Worm (Caenorhabditis elegans) whole organism, young adult: ENCODE results near the gene Y53G8AM.8.

Experiments
- B0035.1 ChIP-seq: sonication (generic microtip); optimal IDR thresholded peaks from 2 replicates; lab custom pipeline; 2016; ENCODE audit warnings: missing genetic modification characterization, mild to moderate bottlenecking, missing compliant biosample characterization, missing genotype, missing genetic modification reagents
- B0261.1 ChIP-seq: sonication (generic microtip); optimal IDR thresholded peaks from 2 replicates; lab custom pipeline; 2016; ENCODE audit warnings: mild to moderate bottlenecking, missing genetic modification characterization, moderate library complexity, missing compliant biosample characterization
- C06A6.2 ChIP-seq: fragments of 200-800 bp; sonication (Bioruptor generic); conservative IDR thresholded peaks from 2 replicates; pipeline ENCODE4 v1.3.6; 2022; ENCODE audit warnings: missing genetic modification characterization, missing compliant biosample characterization
- C17E4.6 ChIP-seq: fragments of 200-800 bp; sonication (Bioruptor generic); IDR thresholded peaks from 2 replicates; pipeline ENCODE4 v1.3.6; 2022; ENCODE audit warnings: missing genetic modification reagents, missing genetic modification characterization, missing compliant biosample characterization
- F49E8.2 ChIP-seq: sonication (generic microtip); optimal IDR thresholded peaks from 3 replicates; lab custom pipeline; 2017; ENCODE audit warnings: missing genetic modification characterization, mild to moderate bottlenecking, missing compliant biosample characterization, antibody characterized with exemption, moderate library complexity; ENCODE audit not compliant: insufficient read depth
- K12H6.12 ChIP-seq: fragments of 200-800 bp; sonication (Bioruptor generic); optimal IDR thresholded peaks from 2 replicates; lab custom pipeline; 2018; ENCODE audit warnings: mild to moderate bottlenecking, missing genetic modification characterization, missing compliant biosample characterization
- T07F8.4 ChIP-seq: sonication (generic microtip); optimal IDR thresholded peaks from 2 replicates; lab custom pipeline; 2016; ENCODE audit warnings: mild to moderate bottlenecking, missing genetic modification characterization, moderate library complexity, missing compliant biosample characterization
- Y53F4B.3 ChIP-seq: fragments of 200-800 bp; sonication (Bioruptor generic); IDR thresholded peaks from 2 replicates; pipeline ENCODE4 v1.3.6; 2022; ENCODE audit warnings: missing genetic modification reagents, missing genetic modification characterization, missing compliant biosample characterization
- atf-7 ChIP-seq: sonication (generic microtip); optimal IDR thresholded peaks from 2 replicates; lab custom pipeline; 2017; ENCODE audit warnings: mild to moderate bottlenecking, missing genetic modification characterization, missing compliant biosample characterization
- attf-5 ChIP-seq: fragments of 200-800 bp; sonication (Bioruptor generic); optimal IDR thresholded peaks from 2 replicates; lab custom pipeline; 2018; ENCODE audit warnings: mild to moderate bottlenecking, missing genetic modification characterization, missing compliant biosample characterization
- ceh-40 ChIP-seq: fragments of 200-800 bp; sonication (Bioruptor generic); IDR thresholded peaks from 2 replicates; pipeline ENCODE4 v1.3.6; 2022; ENCODE audit warnings: missing genetic modification characterization, missing compliant biosample characterization
- chd-7 ChIP-seq: sonication (generic microtip); optimal IDR thresholded peaks from 2 replicates; lab custom pipeline; 2016; ENCODE audit warnings: mild to moderate bottlenecking, missing genetic modification characterization, moderate library complexity, missing compliant biosample characterization
- die-1 ChIP-seq: sonication (generic microtip); optimal IDR thresholded peaks from 2 replicates; lab custom pipeline; 2016; ENCODE audit warnings: missing genotype, mild to moderate bottlenecking, missing genetic modification characterization, missing compliant biosample characterization
- dox-1 ChIP-seq: fragments of 200-800 bp; sonication (Bioruptor generic); IDR thresholded peaks from 2 replicates; pipeline ENCODE4 v1.3.6; 2022; ENCODE audit warnings: missing genetic modification reagents, missing genetic modification characterization, missing compliant biosample characterization
- ekl-4 ChIP-seq: fragments of 200-800 bp; sonication (Bioruptor generic); IDR thresholded peaks from 2 replicates; pipeline ENCODE4 v1.3.6; 2022; ENCODE audit warnings: missing genetic modification reagents, missing genetic modification characterization, missing compliant biosample characterization
- fkh-3 ChIP-seq: sonication (generic microtip); optimal IDR thresholded peaks from 2 replicates; lab custom pipeline; 2016; ENCODE audit warnings: mild to moderate bottlenecking, missing genetic modification characterization, missing compliant biosample characterization
- hmg-1.2 ChIP-seq: fragments of 200-800 bp; sonication (Bioruptor generic); IDR thresholded peaks from 2 replicates; pipeline ENCODE4 v1.3.6; 2022; ENCODE audit warnings: missing genetic modification reagents, missing genetic modification characterization, missing compliant biosample characterization
- hmg-20 ChIP-seq: fragments of 200-800 bp; sonication (Bioruptor generic); IDR thresholded peaks from 2 replicates; pipeline ENCODE4 v1.3.6; 2022; ENCODE audit warnings: missing genetic modification reagents, missing genetic modification characterization, missing compliant biosample characterization
- hrde-1 ChIP-seq: sonication (generic microtip); optimal IDR thresholded peaks from 2 replicates; lab custom pipeline; 2016; ENCODE audit warnings: missing genetic modification characterization, mild to moderate bottlenecking, missing compliant biosample characterization, moderate library complexity, missing genotype, missing genetic modification reagents, borderline replicate concordance
- hsf-1 ChIP-seq: fragments of 200-800 bp; sonication (Bioruptor generic); IDR thresholded peaks from 2 replicates; pipeline ENCODE4 v1.3.6; 2022; ENCODE audit warnings: missing genetic modification reagents, missing genetic modification characterization, missing compliant biosample characterization
- lag-1 ChIP-seq: fragments of 200-800 bp; sonication (Bioruptor generic); IDR thresholded peaks from 2 replicates; pipeline ENCODE4 v1.3.6; 2022; ENCODE audit warnings: missing genetic modification reagents, missing genetic modification characterization, missing compliant biosample characterization
- lin-54 ChIP-seq: fragments of 200-800 bp; sonication (Bioruptor generic); optimal IDR thresholded peaks from 2 replicates; lab custom pipeline; 2018; ENCODE audit warnings: mild to moderate bottlenecking, missing genetic modification characterization, missing compliant biosample characterization
- lsl-1 ChIP-seq: fragments of 200-800 bp; sonication (Bioruptor generic); optimal IDR thresholded peaks from 2 replicates; lab custom pipeline; 2018; ENCODE audit warnings: mild to moderate bottlenecking, missing genetic modification characterization, moderate library complexity, missing compliant biosample characterization
- mes-4 ChIP-seq: sonication (generic microtip); optimal IDR thresholded peaks from 2 replicates; lab custom pipeline; 2016; ENCODE audit warnings: missing genotype, missing genetic modification characterization, missing compliant biosample characterization
- mxl-1 ChIP-seq: sonication (generic microtip); optimal IDR thresholded peaks from 2 replicates; lab custom pipeline; 2016; ENCODE audit warnings: missing genetic modification characterization, missing compliant biosample characterization
- nfya-2 ChIP-seq: fragments of 200-800 bp; sonication (Bioruptor generic); IDR thresholded peaks from 2 replicates; pipeline ENCODE4 v1.3.6; 2022; ENCODE audit warnings: missing genetic modification reagents, missing genetic modification characterization, missing compliant biosample characterization
- nhr-120 ChIP-seq: fragments of 200-800 bp; sonication (Bioruptor generic); IDR thresholded peaks from 2 replicates; pipeline ENCODE4 v1.3.6; 2022; ENCODE audit warnings: missing genetic modification characterization, missing compliant biosample characterization
- nhr-179 ChIP-seq: sonication (generic microtip); optimal IDR thresholded peaks from 2 replicates; lab custom pipeline; 2016; ENCODE audit warnings: mild to moderate bottlenecking, missing genetic modification characterization, missing compliant biosample characterization
- nhr-80 ChIP-seq: sonication (generic microtip); optimal IDR thresholded peaks from 2 replicates; lab custom pipeline; 2016; ENCODE audit warnings: missing genetic modification characterization, missing compliant biosample characterization
- nhr-90 ChIP-seq: sonication (generic microtip); optimal IDR thresholded peaks from 2 replicates; lab custom pipeline; 2016; ENCODE audit warnings: missing genotype, mild to moderate bottlenecking, missing genetic modification characterization, missing compliant biosample characterization
- pbrm-1 ChIP-seq: fragments of 200-800 bp; sonication (Bioruptor generic); IDR thresholded peaks from 2 replicates; pipeline ENCODE4 v1.3.6; 2022; ENCODE audit warnings: missing genetic modification reagents, missing genetic modification characterization, missing compliant biosample characterization
- rcor-1 ChIP-seq: fragments of 200-800 bp; sonication (Bioruptor generic); IDR thresholded peaks from 2 replicates; pipeline ENCODE4 v1.3.6; 2022; ENCODE audit warnings: missing genetic modification reagents, missing genetic modification characterization, missing compliant biosample characterization
- sptf-2 ChIP-seq: fragments of 200-800 bp; sonication (Bioruptor generic); optimal IDR thresholded peaks from 2 replicates; lab custom pipeline; 2018; ENCODE audit warnings: mild to moderate bottlenecking, missing genetic modification characterization, missing compliant biosample characterization
- tlf-1 ChIP-seq: fragments of 200-800 bp; sonication (Bioruptor generic); optimal IDR thresholded peaks from 2 replicates; lab custom pipeline; 2018; ENCODE audit warnings: mild to moderate bottlenecking, missing genetic modification characterization, missing compliant biosample characterization
- unc-62 ChIP-seq: fragments of 150-350 bp; optimal IDR thresholded peaks from 2 replicates; lab custom pipeline; 2014; ENCODE audit warnings: missing biosample characterization, missing genetic modification reagents, missing genetic modification characterization
- zim-3 ChIP-seq: sonication (generic microtip); optimal IDR thresholded peaks from 2 replicates; lab custom pipeline; 2017; ENCODE audit warnings: mild to moderate bottlenecking, missing genetic modification characterization, moderate library complexity, missing compliant biosample characterization
- ztf-18 ChIP-seq: sonication (generic microtip); optimal IDR thresholded peaks from 2 replicates; lab custom pipeline; 2016; ENCODE audit warnings: missing genotype, mild to moderate bottlenecking, missing genetic modification characterization, missing compliant biosample characterization
- ztf-25 ChIP-seq: fragments of 200-800 bp; sonication (Bioruptor generic); IDR thresholded peaks from 2 replicates; pipeline ENCODE4 v1.3.6; 2022; ENCODE audit warnings: missing genetic modification reagents, missing genetic modification characterization, missing compliant biosample characterization

Gene Y53G8AM.8

DNA sequence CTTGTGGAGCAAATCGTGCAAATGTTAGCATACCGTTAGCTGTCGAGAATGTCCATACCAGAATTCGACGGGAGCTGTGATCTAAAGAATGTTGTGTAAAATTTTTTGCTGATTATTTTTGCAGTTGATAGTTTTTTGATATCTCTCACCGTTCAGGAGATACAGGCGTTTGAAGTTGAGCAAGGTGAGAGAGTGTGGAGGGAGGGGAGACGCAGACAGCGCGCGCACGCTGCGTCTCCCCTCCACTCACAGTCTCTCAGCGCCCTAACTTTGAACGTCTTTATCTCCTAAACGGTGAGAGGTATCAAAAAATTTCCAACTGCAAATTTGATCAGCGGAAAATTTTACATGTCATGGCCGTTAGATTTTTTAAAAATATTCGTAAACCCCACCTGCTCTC, 23.5 kb downstream of the Y53G8AM.8 start:
- no peak for TF ChIP-seq nfya-2 (GFP tag; lab: Robert Waterston, UW)
- TF ChIP-seq hmg-1.2 (GFP tag; lab: Robert Waterston, UW) = peak; percentile 88

DNA sequence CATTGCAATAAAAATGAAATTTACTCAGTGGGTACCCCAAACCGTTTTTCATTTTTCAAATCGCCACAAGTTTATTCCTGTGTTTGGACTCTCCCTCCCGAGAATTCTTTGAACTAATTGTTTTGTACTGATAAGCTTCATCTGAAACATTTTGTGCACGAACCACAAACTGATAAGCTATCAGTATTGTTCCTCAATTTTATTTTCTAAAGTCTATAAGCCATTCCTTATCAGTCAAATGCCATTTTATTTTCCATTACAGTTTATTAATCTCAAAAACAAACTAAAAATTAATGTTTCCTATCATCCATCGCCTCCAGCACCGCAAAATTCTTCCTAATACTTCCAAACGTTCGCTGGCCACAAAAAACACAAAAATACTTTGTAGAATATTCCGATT, 24.8 kb downstream of the Y53G8AM.8 start:
- TF ChIP-seq fkh-3 (tag; lab: Kevin White, UChicago) (no peak), chd-7 (no peak), K12H6.12 (no peak), mxl-1 (tag; lab: Kevin White, UChicago) (no peak), nhr-90 (tag; lab: Kevin White, UChicago) (no peak), hmg-20 (GFP tag; lab: Robert Waterston, UW) (no peak), dox-1 (0 out of 2 replicates have a peak, but pooled peaks have one; percentile 12), ztf-25 (GFP tag; lab: Robert Waterston, UW) (no peak), ekl-4 (GFP tag; lab: Robert Waterston, UW) (0 out of 2 replicates have a peak, but pooled peaks have one; percentile 3), zim-3 (tag; lab: Kevin White, UChicago) (no peak), lag-1 (GFP tag; lab: Robert Waterston, UW) (no peak), Y53F4B.3 (GFP tag; lab: Robert Waterston, UW) (no peak), nhr-80 (tag; lab: Kevin White, UChicago) (peak; percentile 90), sptf-2 (GFP tag; lab: Kevin White, UChicago) (no peak), nhr-120 (GFP tag; lab: Robert Waterston, UW) (no peak), B0261.1 (no peak), C06A6.2 (GFP tag; lab: Robert Waterston, UW) (no peak)

DNA sequence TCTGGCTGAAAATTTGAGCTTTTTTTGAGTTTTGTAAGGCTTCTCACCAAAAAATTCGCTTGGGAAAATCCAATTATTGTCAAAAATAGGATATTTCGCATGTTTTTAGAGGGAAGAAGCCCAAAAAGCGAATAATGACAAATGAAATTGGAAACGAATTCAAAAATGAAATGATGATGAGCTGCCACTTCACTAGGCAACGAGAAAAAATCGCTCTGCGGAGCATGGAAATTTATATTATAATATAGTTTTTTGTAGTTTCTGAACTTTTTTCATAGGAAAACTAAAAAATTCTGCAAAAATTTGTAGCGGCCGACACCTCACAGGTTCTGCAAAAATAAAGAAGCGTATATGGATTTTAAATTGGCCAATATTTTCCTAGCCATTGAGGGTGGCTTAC, 25.5 kb downstream of the Y53G8AM.8 start, which contains the start of gene Y53G8AL.3:
Gene Y53G8AL.3, minus strand, starts transcription at position 101 of the 400 bp plus-strand sequence.
- TF ChIP-seq mes-4 (tag; lab: Kevin White, UChicago) = no peak
- TF ChIP-seq C17E4.6 (GFP tag; lab: Robert Waterston, UW) = no peak
- no peak for TF ChIP-seq die-1 (tag; lab: Kevin White, UChicago)

DNA sequence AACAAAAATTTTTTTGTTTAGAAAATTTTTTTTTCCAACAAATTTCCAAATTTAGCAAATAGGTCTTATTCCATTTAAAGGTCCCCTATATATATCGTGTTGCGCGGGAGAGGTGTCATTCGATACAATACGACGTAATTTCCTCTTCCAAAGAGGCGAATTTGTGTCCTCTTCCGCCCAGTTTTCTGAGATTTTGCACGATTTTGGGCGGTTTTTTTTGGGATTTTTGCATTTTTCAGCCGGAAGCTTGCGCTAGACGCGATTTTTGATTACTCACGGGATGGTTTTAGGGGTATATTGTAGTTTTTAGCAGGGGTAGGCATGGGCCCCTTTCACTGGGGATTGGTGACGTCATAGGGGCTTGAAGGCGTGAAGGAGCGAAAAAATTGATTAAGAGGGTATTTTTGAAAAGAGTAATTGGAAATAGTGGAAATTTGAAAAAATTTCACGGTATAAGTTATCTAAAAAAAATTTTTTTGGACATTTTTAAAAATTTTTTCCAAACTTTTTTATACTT, 27.9 kb downstream of the Y53G8AM.8 start, which contains the start of gene Y53G8AL.4:
Gene Y53G8AL.4, minus strand, starts transcription at position 51 of the 517 bp plus-strand sequence.
- TF ChIP-seq hrde-1 (tag; lab: Kevin White, UChicago) (no peak), ceh-40 (GFP tag; lab: Robert Waterston, UW) (no peak), unc-62 (GFP tag; lab: Kevin White, UChicago) (no peak), lin-54 (no peak), fkh-3 (tag; lab: Kevin White, UChicago) (no peak), B0035.1 (tag; lab: Kevin White, UChicago) (no peak), atf-7 (tag; lab: Kevin White, UChicago) (no peak), T07F8.4 (no peak), ztf-18 (no peak), pbrm-1 (GFP tag; lab: Robert Waterston, UW) (no peak), attf-5 (no peak), hsf-1 (GFP tag; lab: Robert Waterston, UW) (no peak), rcor-1 (GFP tag; lab: Robert Waterston, UW) (no peak), chd-7 (no peak), lsl-1 (no peak), nhr-179 (tag; lab: Kevin White, UChicago) (no peak), F49E8.2 (tag; lab: Kevin White, UChicago) (no peak), tlf-1 (GFP tag; lab: Kevin White, UChicago) (no peak)
- TF ChIP-seq, all 124 proteins: peak for 0
